Fruit fly (Drosophila melanogaster) whole organism, embryonic: Measurements from ENCODE around the gene CG2006.
A peak's percentile ranks its signal among the peaks of the same experiment; 100 is the strongest.

Source experiments
- Bgb ChIP-seq: fragments of 200-800 bp; sonication (Bioruptor generic); IDR thresholded peaks from 2 replicates; pipeline ENCODE4 v1.3.6; 2022; ENCODE audit warnings: missing biosample characterization, missing genetic modification characterization; ENCODE audit not compliant: partially characterized antibody
- CG10321 ChIP-seq: fragments of 200-800 bp; sonication (Bioruptor generic); IDR thresholded peaks from 2 replicates; pipeline ENCODE4 v1.3.6; 2022; ENCODE audit warnings: missing biosample characterization, missing genetic modification characterization
- CG10543 ChIP-seq: fragments of 200-800 bp; sonication (Bioruptor generic); optimal IDR thresholded peaks from 3 replicates; lab custom pipeline; 2017; ENCODE audit warnings: missing biosample characterization, mild to moderate bottlenecking, missing genetic modification characterization, moderate library complexity
- CG11456 ChIP-seq: fragments of 200-800 bp; sonication (Bioruptor generic); IDR thresholded peaks from 3 replicates; pipeline ENCODE4 v1.3.6; 2022; ENCODE audit warnings: missing biosample characterization, missing genetic modification characterization
- CG12071 ChIP-seq: fragments of 200-800 bp; sonication (Bioruptor generic); optimal IDR thresholded peaks from 3 replicates; lab custom pipeline; 2018; ENCODE audit warnings: missing biosample characterization, mild to moderate bottlenecking, missing genetic modification characterization
- CG1233 ChIP-seq: fragments of 200-800 bp; sonication (Bioruptor generic); optimal IDR thresholded peaks from 4 replicates; lab custom pipeline; 2018; ENCODE audit warnings: missing biosample characterization, mild to moderate bottlenecking, missing genetic modification characterization
- CG12942 ChIP-seq: fragments of 200-800 bp; sonication (Bioruptor generic); optimal IDR thresholded peaks from 3 replicates; lab custom pipeline; 2016; ENCODE audit warnings: missing biosample characterization, missing genetic modification characterization
- CG14014 ChIP-seq: fragments of 200-800 bp; sonication (Bioruptor generic); IDR thresholded peaks from 2 replicates; pipeline ENCODE4 v1.3.6; 2022; ENCODE audit warnings: missing biosample characterization, missing genetic modification characterization
- CG1529 ChIP-seq: fragments of 200-800 bp; sonication (Bioruptor generic); optimal IDR thresholded peaks from 3 replicates; lab custom pipeline; 2018; ENCODE audit warnings: missing biosample characterization, missing genetic modification characterization
- CG17385 ChIP-seq: fragments of 200-800 bp; sonication (Bioruptor generic); optimal IDR thresholded peaks from 3 replicates; lab custom pipeline; 2018; ENCODE audit warnings: missing biosample characterization, mild to moderate bottlenecking, missing genetic modification characterization
- CG2129 ChIP-seq: fragments of 200-800 bp; sonication (Bioruptor generic); IDR thresholded peaks from 2 replicates; pipeline ENCODE4 v1.3.6; 2022; ENCODE audit warnings: missing biosample characterization, missing genetic modification characterization; ENCODE audit not compliant: partially characterized antibody
- CG30020 ChIP-seq: fragments of 200-800 bp; optimal IDR thresholded peaks from 2 replicates; lab custom pipeline; 2019; ENCODE audit warnings: missing biosample characterization, mild to moderate bottlenecking, missing genetic modification characterization, moderate library complexity
- CG32772 ChIP-seq: fragments of 200-800 bp; sonication (Bioruptor generic); IDR thresholded peaks from 2 replicates; pipeline ENCODE4 v1.3.6; 2022; ENCODE audit warnings: missing biosample characterization, missing genetic modification characterization
- CG3847 ChIP-seq: fragments of 200-800 bp; sonication (Bioruptor generic); IDR thresholded peaks from 2 replicates; pipeline ENCODE4 v1.3.6; 2022; ENCODE audit warnings: missing biosample characterization, missing genetic modification characterization
- CG43689 ChIP-seq: fragments of 200-800 bp; sonication (Bioruptor generic); IDR thresholded peaks from 2 replicates; pipeline ENCODE4 v1.3.6; 2022; ENCODE audit warnings: missing biosample characterization, missing genetic modification characterization
- CG4854 ChIP-seq: fragments of 200-800 bp; sonication (Bioruptor generic); optimal IDR thresholded peaks from 2 replicates; lab custom pipeline; 2016; ENCODE audit warnings: missing biosample characterization, missing genetic modification characterization, inconsistent platforms
- CG6791 ChIP-seq: fragments of 200-800 bp; sonication (Bioruptor generic); IDR thresholded peaks from 3 replicates; pipeline ENCODE4 v1.3.6; 2022; ENCODE audit warnings: missing biosample characterization, missing genetic modification characterization; ENCODE audit not compliant: partially characterized antibody
- CG8359 ChIP-seq: fragments of 200-800 bp; sonication (Bioruptor generic); optimal IDR thresholded peaks from 2 replicates; lab custom pipeline; 2017; ENCODE audit warnings: missing biosample characterization, mild to moderate bottlenecking, missing genetic modification characterization, borderline replicate concordance
- CG8944 ChIP-seq: fragments of 200-800 bp; sonication (Bioruptor generic); optimal IDR thresholded peaks from 3 replicates; lab custom pipeline; 2016; ENCODE audit warnings: missing biosample characterization, missing genetic modification characterization
- Camta ChIP-seq: fragments of 200-800 bp; sonication (Bioruptor generic); optimal IDR thresholded peaks from 2 replicates; lab custom pipeline; 2016; ENCODE audit warnings: missing biosample characterization, missing genetic modification characterization
- Dp ChIP-seq: fragments of 200-800 bp; sonication (Bioruptor generic); optimal IDR thresholded peaks from 2 replicates; lab custom pipeline; 2018; ENCODE audit warnings: missing biosample characterization, mild to moderate bottlenecking, missing genetic modification characterization, moderate library complexity
- HLH3B ChIP-seq: fragments of 200-800 bp; sonication (Bioruptor generic); IDR thresholded peaks from 2 replicates; pipeline ENCODE4 v1.3.6; 2022; ENCODE audit warnings: missing biosample characterization, missing genetic modification characterization
- Lim3 ChIP-seq: fragments of 200-800 bp; sonication (Bioruptor generic); IDR thresholded peaks from 2 replicates; pipeline ENCODE4 v1.3.6; 2022; ENCODE audit warnings: missing biosample characterization, missing genetic modification characterization
- MESR4 ChIP-seq: fragments of 200-800 bp; sonication (Bioruptor generic); optimal IDR thresholded peaks from 2 replicates; lab custom pipeline; 2018; ENCODE audit warnings: missing biosample characterization, mild to moderate bottlenecking, missing genetic modification characterization, moderate library complexity
- ab ChIP-seq: fragments of 200-800 bp; sonication (Bioruptor generic); optimal IDR thresholded peaks from 2 replicates; lab custom pipeline; 2016; ENCODE audit warnings: missing biosample characterization, missing genetic modification characterization
- al ChIP-seq: fragments of 200-800 bp; sonication (Bioruptor generic); IDR thresholded peaks from 2 replicates; pipeline ENCODE4 v1.3.6; 2022; ENCODE audit warnings: missing biosample characterization, missing genetic modification characterization
- amos ChIP-seq: fragments of 200-800 bp; sonication (Bioruptor generic); IDR thresholded peaks from 2 replicates; pipeline ENCODE4 v1.3.6; 2022; ENCODE audit warnings: missing biosample characterization, missing genetic modification characterization; ENCODE audit not compliant: partially characterized antibody
- bbx ChIP-seq: fragments of 200-800 bp; sonication (Bioruptor generic); IDR thresholded peaks from 2 replicates; pipeline ENCODE4 v1.3.6; 2022; ENCODE audit warnings: missing biosample characterization, missing genetic modification characterization; ENCODE audit not compliant: partially characterized antibody
- bigmax ChIP-seq: fragments of 200-800 bp; sonication (Bioruptor generic); optimal IDR thresholded peaks from 2 replicates; lab custom pipeline; 2018; ENCODE audit warnings: missing biosample characterization, mild to moderate bottlenecking, missing genetic modification characterization
- bsh ChIP-seq, 2 experiments: fragments of 200-800 bp; sonication (Bioruptor generic); optimal IDR thresholded peaks; 2 replicates each; lab custom pipeline; 2017 to 2018; ENCODE audit warnings: mild to moderate bottlenecking in 2 of 2, missing biosample characterization in 2 of 2, missing genetic modification characterization in 2 of 2, moderate library complexity in 1 of 2
- cad ChIP-seq: fragments of >200 bp; optimal IDR thresholded peaks from 2 replicates; lab custom pipeline; 2017; ENCODE audit warnings: missing biosample characterization, missing genetic modification characterization
- dan ChIP-seq: fragments of 200-800 bp; sonication (Bioruptor generic); IDR thresholded peaks from 2 replicates; pipeline ENCODE4 v1.3.6; 2022; ENCODE audit warnings: missing biosample characterization, missing genetic modification characterization
- dati ChIP-seq: fragments of 200-800 bp; sonication (Bioruptor generic); IDR thresholded peaks from 2 replicates; pipeline ENCODE4 v1.3.6; 2022; ENCODE audit warnings: missing biosample characterization, missing genetic modification characterization
- emc ChIP-seq: fragments of 200-800 bp; sonication (Bioruptor generic); optimal IDR thresholded peaks from 2 replicates; lab custom pipeline; 2016; ENCODE audit warnings: missing biosample characterization, missing genetic modification characterization
- eve ChIP-seq, 2 experiments: fragments of >200 bp; optimal IDR thresholded peaks; 2 replicates each; lab custom pipeline; 2017; ENCODE audit warnings: missing biosample characterization in 2 of 2, missing genetic modification characterization in 2 of 2
- gfzf ChIP-seq: fragments of 200-800 bp; sonication (Bioruptor generic); optimal IDR thresholded peaks from 2 replicates; lab custom pipeline; 2016; ENCODE audit warnings: missing biosample characterization, mild to moderate bottlenecking, missing genetic modification characterization, moderate library complexity
- her ChIP-seq: fragments of 200-800 bp; sonication (Bioruptor generic); optimal IDR thresholded peaks from 2 replicates; lab custom pipeline; 2016; ENCODE audit warnings: missing biosample characterization, missing genetic modification characterization
- lbe ChIP-seq: fragments of 200-800 bp; sonication (Bioruptor generic); optimal IDR thresholded peaks from 2 replicates; lab custom pipeline; 2016; ENCODE audit warnings: missing biosample characterization, mild to moderate bottlenecking, missing genetic modification characterization
- lola ChIP-seq, 3 experiments: fragments of >200 bp in 2 of 3; fragments of 200-800 bp in 1 of 3; sonication (Bioruptor generic) in 1 of 3; optimal IDR thresholded peaks; 2 replicates each; lab custom pipeline; 2017 to 2019; ENCODE audit warnings: missing biosample characterization in 3 of 3, missing genetic modification characterization in 3 of 3, mild to moderate bottlenecking in 1 of 3, moderate library complexity in 1 of 3
- oc ChIP-seq: fragments of 200-800 bp; sonication (Bioruptor generic); optimal IDR thresholded peaks from 2 replicates; lab custom pipeline; 2018; ENCODE audit warnings: missing biosample characterization, mild to moderate bottlenecking, missing genetic modification characterization, moderate library complexity
- onecut ChIP-seq: fragments of 200-800 bp; sonication (Bioruptor generic); IDR thresholded peaks from 2 replicates; pipeline ENCODE4 v1.3.6; 2022; ENCODE audit warnings: missing biosample characterization, missing genetic modification characterization
- ranshi ChIP-seq: fragments of 200-800 bp; sonication (Bioruptor generic); IDR thresholded peaks from 2 replicates; pipeline ENCODE4 v1.3.6; 2022; ENCODE audit warnings: missing biosample characterization, missing genetic modification characterization
- ro ChIP-seq: fragments of 200-800 bp; sonication (Bioruptor generic); IDR thresholded peaks from 2 replicates; pipeline ENCODE4 v1.3.6; 2022; ENCODE audit warnings: missing biosample characterization, missing genetic modification characterization
- sqz ChIP-seq: fragments of 200-800 bp; sonication (Bioruptor generic); optimal IDR thresholded peaks from 3 replicates; lab custom pipeline; 2018; ENCODE audit warnings: missing biosample characterization, mild to moderate bottlenecking, missing genetic modification characterization
- sr ChIP-seq: fragments of 200-800 bp; sonication (Bioruptor generic); IDR thresholded peaks from 3 replicates; pipeline ENCODE4 v1.3.6; 2022; ENCODE audit warnings: missing biosample characterization, missing genetic modification characterization
- stc ChIP-seq: fragments of 200-800 bp; sonication (Bioruptor generic); IDR thresholded peaks from 2 replicates; pipeline ENCODE4 v1.3.6; 2022; ENCODE audit warnings: missing biosample characterization, missing genetic modification characterization
- sug ChIP-seq: fragments of 200-800 bp; optimal IDR thresholded peaks from 2 replicates; lab custom pipeline; 2019; ENCODE audit warnings: missing biosample characterization, mild to moderate bottlenecking, missing genetic modification characterization, moderate library complexity
- tap ChIP-seq: fragments of 200-800 bp; optimal IDR thresholded peaks from 3 replicates; lab custom pipeline; 2019; ENCODE audit warnings: missing biosample characterization, mild to moderate bottlenecking, missing genetic modification characterization, moderate library complexity
- wek ChIP-seq: fragments of 200-800 bp; sonication (Bioruptor generic); optimal IDR thresholded peaks from 3 replicates; lab custom pipeline; 2018; ENCODE audit warnings: missing biosample characterization, mild to moderate bottlenecking, missing genetic modification characterization, moderate library complexity
- zfh2 ChIP-seq: fragments of 200-800 bp; sonication (Bioruptor generic); optimal IDR thresholded peaks from 2 replicates; lab custom pipeline; 2016; ENCODE audit warnings: missing biosample characterization, missing genetic modification characterization

The CG2006 gene

dm6 chr3R:29493242-29493944, 4.1 kb downstream of the CG2006 start, which contains the start of the genes CG2310 and Diedel (continued):
- peak; percentile 54; the same call in 1 of the 2 replicates for TF ChIP-seq Bgb (GFP tag; lab: Robert Waterston, UW)
- peak; percentile 65 for TF ChIP-seq amos (GFP tag; lab: Robert Waterston, UW)
- TF ChIP-seq CG43689, result no peak
- no peak for TF ChIP-seq CG12942 (GFP tag; lab: Kevin White, UChicago)
- TF ChIP-seq CG6791 (GFP tag; lab: Robert Waterston, UW), result peak; percentile 69; the same call in 2 of the 3 replicates
- TF ChIP-seq zfh2 (GFP tag; lab: Kevin White, UChicago), result no peak
- TF ChIP-seq Dp, result peak; percentile 53
- no peak for TF ChIP-seq CG11456 (GFP tag; lab: Robert Waterston, UW)
- peak; percentile 75 for TF ChIP-seq bbx (GFP tag; lab: Robert Waterston, UW)
- no peak for TF ChIP-seq sqz (GFP tag; lab: Kevin White, UChicago)
- TF ChIP-seq dati, result no peak
- TF ChIP-seq CG32772 (GFP tag; lab: Robert Waterston, UW), result no peak
- TF ChIP-seq CG3847 (GFP tag; lab: Robert Waterston, UW), result peak; percentile 78
- no peak for TF ChIP-seq oc (tag; lab: Kevin White, UChicago)
- TF ChIP-seq wek (GFP tag; lab: Kevin White, UChicago), result peak; percentile 20
- no peak for TF ChIP-seq CG17385
- no peak for TF ChIP-seq emc (GFP tag; lab: Kevin White, UChicago)
- TF ChIP-seq HLH3B (GFP tag; lab: Robert Waterston, UW), result no peak
- TF ChIP-seq CG30020 (tag; lab: Kevin White, UChicago), result peak; percentile 4
- peak; percentile 27 for TF ChIP-seq sug (tag; lab: Kevin White, UChicago)
- no peak for TF ChIP-seq stc (GFP tag; lab: Robert Waterston, UW)
- no peak for TF ChIP-seq ab (GFP tag; lab: Kevin White, UChicago)
- no peak for TF ChIP-seq CG10321 (GFP tag; lab: Robert Waterston, UW)
- no peak for TF ChIP-seq cad (GFP tag; lab: Kevin White, UChicago)
- no peak for TF ChIP-seq sr (GFP tag; lab: Robert Waterston, UW)
- no peak for TF ChIP-seq lbe (GFP tag; lab: Kevin White, UChicago)
- TF ChIP-seq al (GFP tag; lab: Robert Waterston, UW), result no peak
- TF ChIP-seq ro (GFP tag; lab: Robert Waterston, UW), result no peak
- TF ChIP-seq her (GFP tag; lab: Kevin White, UChicago), result peak; percentile 84
- no peak for TF ChIP-seq Lim3 (GFP tag; lab: Robert Waterston, UW)
- TF ChIP-seq dan (GFP tag; lab: Robert Waterston, UW), result no peak
- TF ChIP-seq CG1529, result no peak
- no peak for TF ChIP-seq CG10543 (GFP tag; lab: Kevin White, UChicago)
- TF ChIP-seq CG14014 (GFP tag; lab: Robert Waterston, UW), result 0 out of 2 replicates have a peak, but pooled peaks have one; percentile 38
- no peak for TF ChIP-seq CG12071 (GFP tag; lab: Kevin White, UChicago)
- peak; percentile 73 for TF ChIP-seq MESR4
- no peak for TF ChIP-seq bigmax (GFP tag; lab: Kevin White, UChicago)
- no peak for TF ChIP-seq bsh (GFP tag; optimal IDR thresholded peaks at IDR 0.05; lab: Kevin White, UChicago)
- no peak for TF ChIP-seq onecut (GFP tag; lab: Robert Waterston, UW)
- TF ChIP-seq lola (GFP tag; optimal IDR thresholded peaks at IDR 0.05; lab: Kevin White, UChicago), result peak in 1 of 3 experiments; percentile 35
- no peak for TF ChIP-seq CG4854 (GFP tag; lab: Kevin White, UChicago)
- TF ChIP-seq CG8359 (GFP tag; lab: Kevin White, UChicago), result no peak
- TF ChIP-seq eve (GFP tag; optimal IDR thresholded peaks at IDR 0.05; lab: Kevin White, UChicago), result no peak
- no peak; the same call in 1 of the 2 replicates for TF ChIP-seq ranshi (GFP tag; lab: Robert Waterston, UW)
- TF ChIP-seq gfzf, result peak; percentile 66
- TF ChIP-seq Camta (GFP tag; lab: Kevin White, UChicago), result no peak
- TF ChIP-seq tap, result no peak
- TF ChIP-seq CG8944, result no peak
- TF ChIP-seq CG1233 (GFP tag; lab: Kevin White, UChicago), result no peak
- 0 out of 2 replicates have a peak, but pooled peaks have one; percentile 26 for TF ChIP-seq CG2129 (GFP tag; lab: Robert Waterston, UW)
